Worm (Caenorhabditis elegans): ENCODE measurements around the gene num-1.

DNA sequence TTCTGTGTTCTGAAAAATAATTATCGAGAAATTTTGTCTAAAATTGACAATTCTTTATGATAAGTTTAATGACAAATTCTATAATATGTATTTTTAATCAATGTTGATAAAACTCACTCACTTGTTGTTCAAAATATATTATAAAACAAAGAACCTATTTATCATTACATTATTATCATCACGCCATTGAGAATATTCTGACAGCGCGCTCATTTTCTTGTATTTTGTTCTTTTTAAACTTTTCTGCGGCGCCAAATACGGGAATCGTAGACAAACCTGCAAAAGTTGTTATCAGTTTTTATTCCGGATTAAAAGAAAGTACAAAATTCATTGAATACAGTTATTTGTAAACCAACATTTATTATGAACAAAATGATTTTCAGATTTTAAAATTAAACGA is 36.8 kb downstream of the num-1 start:
- TF ChIP-seq nhr-237 (tag; optimal IDR thresholded peaks at IDR 0.05), result no peak
- no peak for TF ChIP-seq nhr-76 (tag; optimal IDR thresholded peaks at IDR 0.05)
- TF ChIP-seq unc-62 (GFP tag; optimal IDR thresholded peaks at IDR 0.05), result no peak
- TF ChIP-seq mep-1 (tag; optimal IDR thresholded peaks at IDR 0.05), result no peak
- no peak for TF ChIP-seq snpc-4 (tag; optimal IDR thresholded peaks at IDR 0.05)
- no peak for TF ChIP-seq nhr-28 (tag; optimal IDR thresholded peaks at IDR 0.05)
- no peak for TF ChIP-seq elt-1 (tag; optimal IDR thresholded peaks at IDR 0.05; ENCODE audit: borderline replicate concordance, insufficient read depth)
- no peak for TF ChIP-seq lsy-2 (tag; optimal IDR thresholded peaks at IDR 0.05)
- TF ChIP-seq lin-13 (tag; optimal IDR thresholded peaks at IDR 0.05), result no peak
- no peak for TF ChIP-seq ceh-43 (GFP tag; optimal IDR thresholded peaks at IDR 0.05)
- no peak for TF ChIP-seq flh-1 (GFP tag; optimal IDR thresholded peaks at IDR 0.05)

Data from whole organism, mixed stage, embryonic.